Worm (Caenorhabditis elegans): ENCODE data around the gene irld-48.

The irld-48 gene

DNA sequence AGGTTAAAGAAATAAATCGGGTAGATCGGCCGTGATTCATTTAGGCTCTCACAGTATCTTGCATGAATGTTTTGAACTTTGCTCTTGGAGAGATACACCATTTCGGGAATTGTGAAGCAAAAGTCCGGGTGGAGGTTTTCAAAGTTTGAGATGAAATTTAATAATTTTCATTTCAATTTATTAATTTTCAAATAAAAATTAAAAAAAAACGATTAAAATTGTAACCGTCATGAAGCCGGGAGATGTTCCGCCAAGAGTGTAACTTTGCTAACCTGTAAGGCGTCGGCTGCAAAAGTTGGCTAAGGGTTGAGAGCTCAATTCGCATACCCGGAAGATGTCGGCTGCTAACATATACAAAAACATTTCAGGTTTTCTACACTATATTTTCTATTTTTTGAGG lies 21.5 kb upstream of the irld-48 start, which contains the start of gene irld-67:
Gene irld-67, minus strand, starts transcription at position 101 of the 400 bp plus-strand sequence.
- no peak for TF ChIP-seq ztf-11 (tag; optimal IDR thresholded peaks at IDR 0.05)

DNA sequence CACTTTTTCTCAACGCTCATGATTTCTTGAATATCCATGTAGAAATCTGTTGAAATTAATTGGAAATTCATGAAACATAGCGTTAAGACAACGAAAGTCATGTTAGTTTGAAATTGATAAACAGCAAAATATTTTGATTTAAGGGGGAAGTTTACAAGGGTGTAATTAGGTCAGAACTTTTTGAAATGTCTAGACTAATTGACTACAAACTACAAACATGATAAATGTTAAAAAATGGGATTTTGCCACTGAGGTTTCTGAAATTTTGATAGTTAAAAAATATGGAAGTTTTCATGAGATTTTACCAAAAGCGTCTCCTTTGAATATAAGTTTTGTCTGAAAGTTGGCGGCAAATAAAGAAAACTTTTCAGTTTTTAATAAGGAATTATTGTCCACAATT lies 18.0 kb upstream of the irld-48 start, which contains the start of gene irld-65:
Gene irld-65, minus strand, starts transcription at position 101 of the 400 bp plus-strand sequence.
- TF ChIP-seq lin-32 (GFP tag; optimal IDR thresholded peaks at IDR 0.05) (no peak), snpc-4 (tag; optimal IDR thresholded peaks at IDR 0.05) (no peak), unc-39 (tag; optimal IDR thresholded peaks at IDR 0.05) (no peak), sptf-1 (tag; optimal IDR thresholded peaks at IDR 0.05) (no peak), nhr-2 (tag; optimal IDR thresholded peaks at IDR 0.05) (no peak), ces-1 (GFP tag; optimal IDR thresholded peaks at IDR 0.05) (no peak), unc-120 (tag; optimal IDR thresholded peaks at IDR 0.05; ENCODE audit: poor library complexity, severe bottlenecking) (no peak), nhr-28 (tag; optimal IDR thresholded peaks at IDR 0.05) (no peak), nhr-76 (tag; optimal IDR thresholded peaks at IDR 0.05) (no peak), ceh-43 (GFP tag; optimal IDR thresholded peaks at IDR 0.05) (no peak), elt-1 (tag; optimal IDR thresholded peaks at IDR 0.05; ENCODE audit: borderline replicate concordance, insufficient read depth) (no peak), M03D4.4 (tag; optimal IDR thresholded peaks at IDR 0.05) (no peak), mab-5 (tag; optimal IDR thresholded peaks at IDR 0.05) (no peak), cnd-1 (tag; optimal IDR thresholded peaks at IDR 0.05) (no peak), drap-1 (GFP tag; optimal IDR thresholded peaks at IDR 0.05) (no peak), lin-13 (tag; optimal IDR thresholded peaks at IDR 0.05) (no peak), hlh-1 (tag; optimal IDR thresholded peaks at IDR 0.05) (no peak), nhr-237 (tag; optimal IDR thresholded peaks at IDR 0.05) (no peak), mep-1 (tag; optimal IDR thresholded peaks at IDR 0.05) (no peak), bed-3 (GFP tag; optimal IDR thresholded peaks at IDR 0.05) (no peak)

DNA sequence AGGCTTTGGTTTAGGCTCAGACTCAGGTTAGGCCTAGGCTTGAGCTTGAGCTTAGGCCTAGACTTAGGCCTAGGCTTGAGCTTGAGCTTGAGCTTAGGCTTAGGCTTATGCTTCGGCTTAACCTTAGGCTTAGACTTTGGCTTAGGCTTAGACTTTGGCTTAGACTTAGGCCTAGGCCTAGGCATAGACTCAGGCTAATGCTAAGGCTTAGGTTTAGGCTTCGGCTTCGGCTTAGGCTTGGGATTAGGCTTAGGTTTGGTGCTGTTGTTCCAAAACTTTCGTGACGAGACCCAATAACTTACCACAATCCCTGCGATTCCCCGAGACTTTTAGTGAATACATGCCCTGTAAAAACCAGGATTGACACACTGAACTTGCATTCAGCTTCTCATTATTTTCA lies 16.2 kb upstream of the irld-48 start:
- TF ChIP-seq unc-39 (tag; optimal IDR thresholded peaks at IDR 0.05) (no peak), lsy-2 (tag; optimal IDR thresholded peaks at IDR 0.05) (no peak), mep-1 (tag; optimal IDR thresholded peaks at IDR 0.05) (no peak), unc-120 (tag; optimal IDR thresholded peaks at IDR 0.05; ENCODE audit: poor library complexity, severe bottlenecking) (no peak), flh-1 (GFP tag; optimal IDR thresholded peaks at IDR 0.05) (no peak), cnd-1 (tag; optimal IDR thresholded peaks at IDR 0.05) (no peak), unc-62 (GFP tag; optimal IDR thresholded peaks at IDR 0.05) (no peak), elt-3 (tag; optimal IDR thresholded peaks at IDR 0.05) (no peak), ces-1 (GFP tag; optimal IDR thresholded peaks at IDR 0.05) (no peak), bed-3 (GFP tag; optimal IDR thresholded peaks at IDR 0.05) (no peak), elt-1 (tag; optimal IDR thresholded peaks at IDR 0.05; ENCODE audit: borderline replicate concordance, insufficient read depth) (no peak)

DNA sequence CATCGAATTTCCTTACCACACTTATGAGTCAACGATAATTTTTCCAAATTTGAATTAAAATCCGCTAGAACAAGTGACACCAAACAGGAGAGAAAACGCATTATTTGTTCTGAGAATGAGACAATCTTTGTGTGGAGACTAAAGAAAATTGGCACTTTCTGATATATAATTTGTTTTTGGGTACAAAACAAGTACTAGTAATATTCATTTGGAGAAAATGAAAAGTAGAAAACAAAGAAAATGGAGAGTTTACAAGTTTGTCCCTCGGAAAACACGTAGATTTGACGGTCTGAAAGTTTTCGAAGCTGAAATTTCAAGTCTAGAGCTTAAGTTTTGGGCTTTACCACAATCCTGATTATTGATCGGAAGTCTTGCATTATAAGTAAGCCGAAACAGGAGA lies 15.1 kb upstream of the irld-48 start, which contains the start of gene irld-66:
Gene irld-66, minus strand, starts transcription at position 101 of the 400 bp plus-strand sequence.
- TF ChIP-seq bed-3 (GFP tag; optimal IDR thresholded peaks at IDR 0.05), result no peak
- TF ChIP-seq mls-2 (tag; optimal IDR thresholded peaks at IDR 0.05), result no peak

DNA sequence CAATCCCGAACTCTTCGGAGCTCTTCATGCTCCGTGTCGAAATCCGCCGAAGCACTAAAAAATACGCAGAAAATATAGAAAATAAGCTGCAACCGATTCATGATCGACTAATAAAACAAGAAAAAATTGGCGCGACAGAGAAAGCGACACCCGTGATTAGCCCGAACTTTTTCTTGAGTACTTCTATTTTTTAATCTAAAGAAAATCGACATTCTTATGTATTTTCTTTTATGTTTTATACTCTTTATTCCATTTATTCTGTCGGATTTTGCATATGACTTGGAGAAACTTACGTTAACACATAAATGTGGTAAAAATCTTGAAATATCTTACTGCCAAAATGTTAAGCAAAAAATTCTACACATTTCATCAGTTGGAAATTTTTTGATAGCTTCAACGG lies 11.9 kb upstream of the irld-48 start, which contains the start of the genes irld-50 and irld-49:
Gene irld-50, minus strand, starts transcription at position 101 of the 400 bp plus-strand sequence.
Gene irld-49, plus strand, starts transcription at position 211 of the 400 bp plus-strand sequence.
- TF ChIP-seq ham-2 (GFP tag; optimal IDR thresholded peaks at IDR 0.05) (no peak), hlh-1 (tag; optimal IDR thresholded peaks at IDR 0.05) (no peak), ceh-39 (tag; optimal IDR thresholded peaks at IDR 0.05) (no peak), sptf-1 (tag; optimal IDR thresholded peaks at IDR 0.05) (no peak), drap-1 (GFP tag; optimal IDR thresholded peaks at IDR 0.05) (no peak), lsy-2 (tag; optimal IDR thresholded peaks at IDR 0.05) (no peak), nhr-2 (tag; optimal IDR thresholded peaks at IDR 0.05) (no peak), ceh-43 (GFP tag; optimal IDR thresholded peaks at IDR 0.05) (no peak), mep-1 (tag; optimal IDR thresholded peaks at IDR 0.05) (no peak), mls-2 (tag; optimal IDR thresholded peaks at IDR 0.05) (no peak), ces-1 (GFP tag; optimal IDR thresholded peaks at IDR 0.05) (no peak), unc-39 (tag; optimal IDR thresholded peaks at IDR 0.05) (no peak), elt-3 (tag; optimal IDR thresholded peaks at IDR 0.05) (no peak), nhr-12 (tag; optimal IDR thresholded peaks at IDR 0.05) (no peak), ceh-83 (GFP tag; optimal IDR thresholded peaks at IDR 0.05) (no peak), bed-3 (GFP tag; optimal IDR thresholded peaks at IDR 0.05) (no peak), sem-2 (GFP tag; optimal IDR thresholded peaks at IDR 0.05) (no peak), pha-4 (tag; optimal IDR thresholded peaks at IDR 0.05) (no peak), nhr-28 (tag; optimal IDR thresholded peaks at IDR 0.05) (no peak), mab-5 (tag; optimal IDR thresholded peaks at IDR 0.05) (no peak)

All from whole organism, mixed stage, embryonic.